Worm (Caenorhabditis elegans): ENCODE data around the gene C47E12.14.

C47E12.14 gene

DNA sequence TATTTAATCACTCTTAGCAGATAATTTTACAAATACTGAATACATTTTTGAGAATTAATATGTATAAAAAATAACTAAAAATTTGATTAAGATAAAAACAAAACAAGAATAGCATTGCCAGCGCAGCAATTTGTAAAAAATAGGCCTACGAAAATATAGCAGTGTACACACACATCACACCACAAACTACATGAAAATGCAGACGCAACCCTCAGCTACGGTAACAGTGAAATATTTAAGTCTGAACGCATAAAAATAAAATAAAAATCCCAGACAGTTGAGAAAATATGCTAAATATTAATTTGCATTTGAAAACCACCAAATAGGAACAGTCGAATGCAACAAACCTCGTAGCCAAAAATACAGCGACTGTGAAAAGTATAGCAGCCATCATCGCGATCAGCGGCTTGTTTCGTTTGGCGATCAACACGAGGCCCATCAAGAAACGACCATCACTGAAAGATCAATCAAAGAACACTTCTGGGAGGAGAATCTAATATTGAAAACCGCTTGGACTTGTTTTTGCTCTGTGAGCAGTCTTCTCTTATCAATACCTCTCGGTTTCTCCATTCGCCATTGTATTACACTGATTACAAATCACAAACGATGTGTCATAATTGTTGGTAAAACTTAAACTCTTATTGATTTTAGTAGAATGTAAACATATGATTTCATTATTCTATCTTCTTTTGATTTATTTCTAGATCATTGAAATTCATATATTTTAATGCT lies 22.5 kb upstream of the C47E12.14 start, which contains the start of gene pyp-1 (continued):
- TF ChIP-seq lin-35 (GFP tag; optimal IDR thresholded peaks at IDR 0.05): peak in 1 of 3 experiments; percentile 31
- TF ChIP-seq rpc-1 (optimal IDR thresholded peaks at IDR 0.05): no peak
- no peak for TF ChIP-seq rpc-1 (tag; optimal IDR thresholded peaks at IDR 0.05)
- no peak for TF ChIP-seq F52B5.7 (tag; optimal IDR thresholded peaks at IDR 0.05)
- no peak for TF ChIP-seq hrde-1 (tag; optimal IDR thresholded peaks at IDR 0.05; ENCODE audit: borderline replicate concordance)
- no peak for TF ChIP-seq him-1 (tag; optimal IDR thresholded peaks at IDR 0.05)
- no peak for TF ChIP-seq nhr-27 (tag; optimal IDR thresholded peaks at IDR 0.05)
- no peak for TF ChIP-seq nhr-120 (GFP tag; IDR thresholded peaks at IDR 0.05)
- no peak for TF ChIP-seq Y95B8A.8 (GFP tag; IDR thresholded peaks at IDR 0.05)
- 0 out of 2 replicates have a peak, but pooled peaks have one; percentile 19 for TF ChIP-seq D2030.7 (GFP tag; IDR thresholded peaks at IDR 0.05)
- no peak for TF ChIP-seq sdz-38 (tag; optimal IDR thresholded peaks at IDR 0.05)
- no peak for TF ChIP-seq mxl-1 (tag; optimal IDR thresholded peaks at IDR 0.05)
- TF ChIP-seq egl-44 (GFP tag; IDR thresholded peaks at IDR 0.05): no peak
- no peak for TF ChIP-seq F55B11.4 (tag; optimal IDR thresholded peaks at IDR 0.05; ENCODE audit: borderline replicate concordance, insufficient read depth)
- no peak for TF ChIP-seq C06A6.2 (GFP tag; conservative IDR thresholded peaks at IDR 0.05)
- TF ChIP-seq dox-1 (GFP tag; IDR thresholded peaks at IDR 0.05): no peak
- no peak for TF ChIP-seq ztf-25 (GFP tag; IDR thresholded peaks at IDR 0.05)
- no peak for TF ChIP-seq fkh-3 (tag; optimal IDR thresholded peaks at IDR 0.05)
- TF ChIP-seq hlh-26 (GFP tag; conservative IDR thresholded peaks at IDR 0.05): no peak
- TF ChIP-seq hmg-1.2 (GFP tag; IDR thresholded peaks at IDR 0.05): no peak
- TF ChIP-seq mel-28 (tag; optimal IDR thresholded peaks at IDR 0.05; ENCODE audit: borderline replicate concordance): no peak
- TF ChIP-seq madf-6 (GFP tag; IDR thresholded peaks at IDR 0.05): peak; percentile 98
- TF ChIP-seq ceh-91 (GFP tag; IDR thresholded peaks at IDR 0.05): peak; percentile 50; the same call in 1 of the 2 replicates
- TF ChIP-seq B0336.3 (GFP tag; IDR thresholded peaks at IDR 0.05): no peak
- no peak for TF ChIP-seq lir-1 (GFP tag; conservative IDR thresholded peaks at IDR 0.05)
- peak; percentile 7 for TF ChIP-seq K12H6.12 (tag; optimal IDR thresholded peaks at IDR 0.05)
- TF ChIP-seq T07F8.4 (tag; optimal IDR thresholded peaks at IDR 0.05): no peak
- peak; percentile 89 for TF ChIP-seq lsl-1 (GFP tag; optimal IDR thresholded peaks at IDR 0.05)
- peak; percentile 98 for TF ChIP-seq madf-8 (GFP tag; conservative IDR thresholded peaks at IDR 0.05)
- no peak for TF ChIP-seq attf-5 (GFP tag; optimal IDR thresholded peaks at IDR 0.05)
- no peak for TF ChIP-seq cebp-2 (GFP tag; IDR thresholded peaks at IDR 0.05)
- no peak for TF ChIP-seq attf-3 (GFP tag; conservative IDR thresholded peaks at IDR 0.05)
- peak; percentile 17 for TF ChIP-seq F23B12.7 (tag; optimal IDR thresholded peaks at IDR 0.05; ENCODE audit: insufficient read depth)
- no peak for TF ChIP-seq ztf-28 (GFP tag; IDR thresholded peaks at IDR 0.05)
- no peak for TF ChIP-seq K11D2.4 (GFP tag; IDR thresholded peaks at IDR 0.05)
- TF ChIP-seq egl-18 (GFP tag; IDR thresholded peaks at IDR 0.05): no peak
- TF ChIP-seq rec-8 (tag; optimal IDR thresholded peaks at IDR 0.05): no peak
- TF ChIP-seq ceh-27 (GFP tag; optimal IDR thresholded peaks at IDR 0.05): no peak
- TF ChIP-seq snpc-1.3 (tag; optimal IDR thresholded peaks at IDR 0.05; ENCODE audit: insufficient read depth): no peak
- no peak for TF ChIP-seq mes-4 (tag; optimal IDR thresholded peaks at IDR 0.05)
- peak; percentile 18 for TF ChIP-seq nhr-80 (tag; optimal IDR thresholded peaks at IDR 0.05)
- peak; percentile 8 for TF ChIP-seq F49E8.2 (tag; optimal IDR thresholded peaks at IDR 0.05; ENCODE audit: insufficient read depth)
- no peak for TF ChIP-seq nfyb-1 (GFP tag; IDR thresholded peaks at IDR 0.05)
- no peak for TF ChIP-seq B0261.1 (tag; optimal IDR thresholded peaks at IDR 0.05)
- no peak for TF ChIP-seq unc-130 (GFP tag; optimal IDR thresholded peaks at IDR 0.05)
- no peak for TF ChIP-seq C17E4.6 (GFP tag; IDR thresholded peaks at IDR 0.05)
- TF ChIP-seq F37B4.10 (GFP tag; IDR thresholded peaks at IDR 0.05): no peak
- no peak for TF ChIP-seq die-1 (tag; optimal IDR thresholded peaks at IDR 0.05)

All from whole organism, young adult.